Worm (Caenorhabditis elegans) whole organism, L2 larva: ENCODE measurements around the gene F54D5.15.

ENCODE experiments used
- ZK546.5 ChIP-seq: sonication (generic microtip); optimal IDR thresholded peaks from 2 replicates; lab custom pipeline; 2017; ENCODE audit warnings: missing biosample characterization, missing genetic modification characterization
- aly-2 ChIP-seq: fragments of 150-350 bp; optimal IDR thresholded peaks from 2 replicates; lab custom pipeline; 2014; ENCODE audit warnings: missing biosample characterization, missing genetic modification characterization
- dmd-4 ChIP-seq: sonication (generic microtip); optimal IDR thresholded peaks from 2 replicates; lab custom pipeline; 2017; ENCODE audit warnings: missing biosample characterization, missing genetic modification characterization
- elt-3 ChIP-seq: sonication (generic microtip); optimal IDR thresholded peaks from 2 replicates; lab custom pipeline; 2017; ENCODE audit warnings: missing biosample characterization, missing genetic modification characterization
- lsy-2 ChIP-seq, 2 experiments: fragments of 150-350 bp in 1 of 2; sonication (generic microtip) in 1 of 2; optimal IDR thresholded peaks; 2 replicates each; lab custom pipeline; 2014 to 2017; ENCODE audit warnings: missing biosample characterization in 2 of 2, missing genetic modification characterization in 2 of 2
- mdl-1 ChIP-seq, 2 experiments: fragments of 150-350 bp in 1 of 2; sonication (generic microtip) in 1 of 2; optimal IDR thresholded peaks; 2 replicates each; lab custom pipeline; 2017; ENCODE audit warnings: missing biosample characterization in 2 of 2, missing genetic modification characterization in 2 of 2
- nhr-12 ChIP-seq: fragments of 150-350 bp; optimal IDR thresholded peaks from 2 replicates; lab custom pipeline; 2014; ENCODE audit warnings: missing biosample characterization, missing genetic modification characterization
- nhr-6 ChIP-seq: fragments of 150-350 bp; optimal IDR thresholded peaks from 2 replicates; lab custom pipeline; 2014; ENCODE audit warnings: missing biosample characterization, missing genetic modification characterization
- peb-1 ChIP-seq: fragments of 150-350 bp; optimal IDR thresholded peaks from 2 replicates; lab custom pipeline; 2014; ENCODE audit warnings: missing biosample characterization, missing genetic modification characterization
- sma-3 ChIP-seq: sonication (generic microtip); optimal IDR thresholded peaks from 2 replicates; lab custom pipeline; 2016; ENCODE audit warnings: missing genetic modification reagents, missing genetic modification characterization, missing compliant biosample characterization
- snpc-4 ChIP-seq: fragments of 150-350 bp; optimal IDR thresholded peaks from 2 replicates; lab custom pipeline; 2014; ENCODE audit warnings: missing biosample characterization, missing genetic modification characterization

DNA sequence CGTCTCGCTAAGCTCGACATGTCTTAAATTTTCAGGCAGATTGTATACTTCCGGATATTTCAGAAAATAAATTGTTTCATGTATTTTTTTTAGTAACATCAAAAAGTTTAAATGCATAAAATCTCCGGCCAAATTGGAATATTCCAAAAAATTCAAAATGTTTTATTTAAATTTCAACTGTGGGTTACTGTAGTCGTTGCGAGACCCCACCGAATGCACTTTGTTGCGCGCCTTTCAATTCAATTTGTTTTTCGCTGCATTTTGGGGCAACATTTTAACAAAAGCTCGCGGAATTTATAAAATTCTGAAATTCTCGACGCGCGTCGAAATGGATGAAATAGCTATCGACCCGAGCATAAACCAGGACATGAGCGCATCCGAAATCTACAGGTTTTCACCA, 8.9 kb upstream of the F54D5.15 start, which contains the start of gene F54D5.2:
- TF ChIP-seq snpc-4 (tag; lab: Kevin White, UChicago): no peak
- TF ChIP-seq peb-1 (tag; lab: Kevin White, UChicago): no peak
- TF ChIP-seq nhr-12: no peak
- TF ChIP-seq nhr-6: no peak
- TF ChIP-seq ZK546.5: no peak
- TF ChIP-seq aly-2 (tag; lab: Kevin White, UChicago): no peak
- TF ChIP-seq mdl-1 (tag; optimal IDR thresholded peaks at IDR 0.05; lab: Kevin White, UChicago): no peak
- TF ChIP-seq lsy-2 (tag; optimal IDR thresholded peaks at IDR 0.05; lab: Kevin White, UChicago): no peak
- TF ChIP-seq elt-3 (tag; lab: Kevin White, UChicago): no peak
- TF ChIP-seq sma-3 (GFP tag; lab: Kevin White, UChicago): no peak
- TF ChIP-seq dmd-4: no peak
